Fruit fly (Drosophila melanogaster): Measurements from ENCODE around the gene CG6244.
A peak's percentile ranks its signal among the peaks of the same experiment; 100 is the strongest.

Gene CG6244

DNA sequence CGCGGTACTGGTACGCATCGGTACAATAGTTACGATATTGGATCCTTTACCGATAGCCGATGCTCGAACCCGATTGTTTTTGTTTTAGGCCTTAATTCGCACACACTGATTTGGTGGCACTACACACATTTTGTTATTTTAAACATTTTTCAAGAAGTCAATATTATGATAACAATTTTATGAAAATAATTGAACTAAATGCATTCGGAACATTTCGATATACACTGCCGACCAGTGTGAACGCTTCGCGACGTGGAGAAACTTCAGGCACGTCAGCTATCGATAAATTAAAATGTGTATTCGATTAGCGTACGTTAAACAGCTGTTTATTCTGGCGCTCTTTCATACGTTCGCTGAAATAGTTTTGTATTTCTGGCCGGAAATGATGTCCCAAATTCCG lies 24.0 kb downstream of the CG6244 start, which contains the start of gene CG12713:
Gene CG12713 (plus strand): TSS at position 319 of the 400 bp plus-strand sequence.
- TF ChIP-seq CTCF (optimal IDR thresholded peaks at IDR 0.05) (peak in 1 of 2 experiments; percentile 38), CG8478 (optimal IDR thresholded peaks at IDR 0.05) (no peak)

dm6 chr3L:15834877-15835555 lies 26.9 kb downstream of the CG6244 start, which contains the start of gene CG18081:
TSS of gene CG18081 (minus strand) at chr3L:15835388.
- TF ChIP-seq CTCF (optimal IDR thresholded peaks at IDR 0.05) (peak in 1 of 2 experiments; percentile 46), CG8478 (optimal IDR thresholded peaks at IDR 0.05) (no peak)

DNA sequence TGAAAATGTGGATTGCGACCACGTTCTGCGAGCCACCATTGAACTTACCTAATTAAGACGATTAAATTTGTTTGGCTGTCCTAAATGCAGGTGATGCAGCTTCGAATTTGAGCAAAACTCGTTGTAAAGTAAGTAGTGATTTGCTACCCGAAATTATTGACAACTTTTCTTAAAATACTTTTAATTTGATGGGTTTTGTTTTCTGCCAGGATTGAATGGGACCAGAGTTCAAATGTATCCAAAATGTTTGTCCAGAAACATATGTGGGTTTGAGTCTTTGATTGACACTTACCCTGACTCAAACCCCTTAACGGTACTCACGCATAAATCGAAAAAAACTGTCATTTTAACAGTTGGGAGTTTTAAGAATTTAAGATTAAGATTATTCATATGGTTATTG lies 29.1 kb downstream of the CG6244 start, which contains the start of gene CG15715:
Gene CG15715 (minus strand): TSS at position 274 of the 400 bp plus-strand sequence.
- TF ChIP-seq CG8478 (optimal IDR thresholded peaks at IDR 0.05) (no peak), CTCF (optimal IDR thresholded peaks at IDR 0.05) (peak in 1 of 2 experiments; percentile 54)

DNA sequence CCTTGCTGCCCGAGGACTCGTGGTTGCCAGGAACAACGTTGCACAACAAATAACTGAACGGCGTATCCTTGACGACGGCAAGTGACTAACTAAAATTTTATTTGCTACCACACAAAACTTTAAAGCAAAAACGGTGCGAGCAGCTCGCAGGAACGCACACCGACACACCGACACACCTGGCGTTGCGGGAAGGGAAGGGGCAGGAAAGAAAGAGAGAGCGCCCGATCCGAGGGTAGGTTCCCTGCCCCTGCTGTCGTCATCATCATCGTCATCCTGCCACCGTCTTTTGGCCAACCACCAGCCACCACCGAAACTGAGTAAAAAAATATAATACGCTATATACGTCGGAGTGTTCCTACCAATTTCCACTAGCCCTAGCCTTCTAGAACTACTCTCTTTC lies 35.8 kb downstream of the CG6244 start, which contains the start of gene meru:
Gene meru (minus strand): TSS at position 101 of the 400 bp plus-strand sequence.
- TF ChIP-seq CTCF (optimal IDR thresholded peaks at IDR 0.05) = no peak
- TF ChIP-seq CG8478 (optimal IDR thresholded peaks at IDR 0.05) = no peak

- TF ChIP-seq CTCF (optimal IDR thresholded peaks at IDR 0.05) (no peak), CG8478 (optimal IDR thresholded peaks at IDR 0.05) (no peak)
Measured at dm6 chr3L:15844577-15844976, 36.5 kb downstream of the CG6244 start.

DNA sequence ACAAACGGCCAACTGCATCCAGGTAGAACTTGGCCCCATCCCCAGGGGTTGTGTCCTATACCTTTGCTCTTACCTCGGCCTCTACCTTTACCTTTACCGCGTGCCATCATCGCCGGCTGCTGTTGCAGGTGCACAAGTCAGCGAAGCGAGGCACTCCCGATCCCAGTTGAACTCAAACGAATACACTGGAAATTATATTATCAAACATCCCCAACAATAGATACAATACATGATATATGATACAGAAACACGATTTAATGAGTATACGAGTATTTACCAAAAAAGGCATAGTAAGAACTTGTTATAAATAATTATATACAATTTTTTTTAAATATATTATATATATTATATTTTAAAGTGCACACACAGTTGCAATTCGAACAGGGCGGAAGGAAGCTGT lies 39.1 kb downstream of the CG6244 start:
- no peak for TF ChIP-seq CTCF (optimal IDR thresholded peaks at IDR 0.05)
- TF ChIP-seq CG8478 (optimal IDR thresholded peaks at IDR 0.05) = no peak

DNA sequence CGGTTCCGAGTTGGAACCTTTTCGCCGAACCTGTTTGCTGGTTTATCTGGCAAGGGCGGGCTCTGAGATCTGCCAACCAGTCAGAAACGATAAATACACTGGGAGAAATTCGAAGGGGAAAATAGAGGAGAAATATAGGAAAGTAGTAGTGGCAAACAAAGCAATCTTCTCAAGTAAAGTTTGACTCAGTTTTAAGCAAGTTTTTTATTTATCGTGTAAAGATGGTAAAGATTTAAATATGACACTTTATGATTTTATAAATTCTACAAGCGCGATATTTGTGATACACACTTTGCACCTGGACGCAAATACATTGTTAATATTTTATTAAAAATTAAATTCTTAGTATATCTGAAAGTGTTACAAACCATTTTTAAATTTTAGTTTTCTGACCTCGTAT lies 39.5 kb downstream of the CG6244 start:
- TF ChIP-seq CG8478 (optimal IDR thresholded peaks at IDR 0.05) (no peak), CTCF (optimal IDR thresholded peaks at IDR 0.05) (no peak)

- no peak for TF ChIP-seq CTCF (optimal IDR thresholded peaks at IDR 0.05)
- no peak for TF ChIP-seq CG8478 (optimal IDR thresholded peaks at IDR 0.05)
Measured at dm6 chr3L:15856035-15856434, 47.9 kb downstream of the CG6244 start.

All from S2 (cell line).